Fruit fly (Drosophila melanogaster): Measurements from ENCODE around the gene CapaR.

CapaR gene

dm6 chr3L:21523059-21523836, 38.7 kb downstream of the CapaR start, which contains the start of gene CG7611 (continued):
- TF ChIP-seq Jarid2 (GFP tag; optimal IDR thresholded peaks at IDR 0.05): no peak
- TF ChIP-seq CG4820 (GFP tag; optimal IDR thresholded peaks at IDR 0.05): no peak
- no peak for TF ChIP-seq ERR (GFP tag; optimal IDR thresholded peaks at IDR 0.05)
- TF ChIP-seq Bteb2 (GFP tag; optimal IDR thresholded peaks at IDR 0.05): no peak
- TF ChIP-seq phol (tag; optimal IDR thresholded peaks at IDR 0.05): peak; percentile 15
- peak; percentile 66 for TF ChIP-seq cg (GFP tag; optimal IDR thresholded peaks at IDR 0.05)
- peak; percentile 50 for TF ChIP-seq sna (GFP tag; IDR thresholded peaks at IDR 0.05; ENCODE audit: partially characterized antibody)
- no peak for TF ChIP-seq CG18599 (GFP tag; optimal IDR thresholded peaks at IDR 0.05)
- TF ChIP-seq D19A (tag; optimal IDR thresholded peaks at IDR 0.05): peak; percentile 24
- TF ChIP-seq CG3995 (GFP tag; optimal IDR thresholded peaks at IDR 0.05): peak; percentile 40
- TF ChIP-seq da (GFP tag; optimal IDR thresholded peaks at IDR 0.05): no peak
- TF ChIP-seq Fer3 (tag; optimal IDR thresholded peaks at IDR 0.05): no peak
- TF ChIP-seq croc (GFP tag; conservative IDR thresholded peaks at IDR 0.05): no peak
- TF ChIP-seq E2f2 (GFP tag; IDR thresholded peaks at IDR 0.05): peak; percentile 57
- TF ChIP-seq CG6765 (GFP tag; optimal IDR thresholded peaks at IDR 0.05): no peak
- TF ChIP-seq HLH4C (GFP tag; IDR thresholded peaks at IDR 0.05; ENCODE audit: partially characterized antibody): no peak
- no peak for TF ChIP-seq GATAe (GFP tag; conservative IDR thresholded peaks at IDR 0.05)
- peak in 1 of 2 experiments; percentile 20 for TF ChIP-seq Hr78 (GFP tag; optimal IDR thresholded peaks at IDR 0.05)
- TF ChIP-seq MESR4 (GFP tag; optimal IDR thresholded peaks at IDR 0.05): peak; percentile 97
- TF ChIP-seq E2f1 (GFP tag; IDR thresholded peaks at IDR 0.05): no peak
- no peak for TF ChIP-seq CG31441 (GFP tag; IDR thresholded peaks at IDR 0.05)
- TF ChIP-seq bcd (GFP tag; optimal IDR thresholded peaks at IDR 0.05): no peak
- TF ChIP-seq sr (GFP tag; IDR thresholded peaks at IDR 0.05): no peak
- TF ChIP-seq CG11504 (tag; optimal IDR thresholded peaks at IDR 0.05): no peak
- no peak for TF ChIP-seq pita (GFP tag; optimal IDR thresholded peaks at IDR 0.05)
- TF ChIP-seq en (GFP tag; optimal IDR thresholded peaks at IDR 0.05): no peak
- no peak for TF ChIP-seq shn (GFP tag; optimal IDR thresholded peaks at IDR 0.05)
- TF ChIP-seq stwl (tag; optimal IDR thresholded peaks at IDR 0.05): peak; percentile 57
- TF ChIP-seq HLH54F (GFP tag; optimal IDR thresholded peaks at IDR 0.05): no peak
- TF ChIP-seq toy (GFP tag; IDR thresholded peaks at IDR 0.05): no peak
- no peak for TF ChIP-seq Hr39 (optimal IDR thresholded peaks at IDR 0.05)
- no peak for TF ChIP-seq gsb (GFP tag; IDR thresholded peaks at IDR 0.05)
- TF ChIP-seq zfh1 (GFP tag; IDR thresholded peaks at IDR 0.05): no peak
- no peak for TF ChIP-seq chif (GFP tag; optimal IDR thresholded peaks at IDR 0.05)
- no peak for TF ChIP-seq ranshi (GFP tag; IDR thresholded peaks at IDR 0.05)
- TF ChIP-seq fd96Cb (tag; optimal IDR thresholded peaks at IDR 0.05): no peak
- TF ChIP-seq tin (GFP tag; optimal IDR thresholded peaks at IDR 0.05): no peak
- peak; percentile 12 for TF ChIP-seq nom (GFP tag; optimal IDR thresholded peaks at IDR 0.05)
- TF ChIP-seq CG2712 (tag; optimal IDR thresholded peaks at IDR 0.05): peak; percentile 22
- peak; percentile 70 for TF ChIP-seq YL-1 (GFP tag; optimal IDR thresholded peaks at IDR 0.05)
- no peak for TF ChIP-seq CG17385 (GFP tag; optimal IDR thresholded peaks at IDR 0.05)
- TF ChIP-seq CG13296 (GFP tag; optimal IDR thresholded peaks at IDR 0.05): no peak
- no peak for TF ChIP-seq CG18476 (GFP tag; optimal IDR thresholded peaks at IDR 0.05)
- no peak for TF ChIP-seq hth (optimal IDR thresholded peaks at IDR 0.05)
- TF ChIP-seq Myb (GFP tag; optimal IDR thresholded peaks at IDR 0.05): peak; percentile 40
- TF ChIP-seq crol (GFP tag; IDR thresholded peaks at IDR 0.05): no peak
- TF ChIP-seq CG9797 (GFP tag; optimal IDR thresholded peaks at IDR 0.05): peak; percentile 87
- no peak for TF ChIP-seq ato (GFP tag; IDR thresholded peaks at IDR 0.05; ENCODE audit: partially characterized antibody)
- TF ChIP-seq CG8924 (tag; optimal IDR thresholded peaks at IDR 0.05): no peak
- no peak for TF ChIP-seq CG18011 (GFP tag; optimal IDR thresholded peaks at IDR 0.05)

Measured in whole organism, embryonic.